Fruit fly (Drosophila melanogaster): ENCODE data around the gene CG34155.
A peak's percentile ranks its signal among the peaks of the same experiment; 100 is the strongest.

Gene CG34155

DNA sequence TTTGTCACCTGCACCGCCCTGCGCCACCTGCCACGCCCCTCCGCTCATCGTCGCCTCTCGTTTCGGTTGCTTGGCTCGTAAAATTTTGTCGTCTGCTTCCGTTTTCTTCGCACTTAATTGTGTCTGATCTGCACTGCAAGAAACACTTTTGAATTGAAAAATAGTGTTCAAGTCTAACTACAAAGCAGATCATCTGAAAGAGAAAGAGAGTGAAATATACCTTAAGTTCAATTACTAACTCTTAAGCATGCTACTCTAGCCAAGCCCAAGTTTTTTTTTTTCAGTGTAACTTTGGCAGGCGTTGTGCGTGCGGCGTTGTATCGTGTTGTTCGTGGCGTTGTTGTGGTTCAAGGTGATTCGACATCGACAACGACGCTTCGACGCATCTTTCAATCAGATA is 19.8 kb downstream of the CG34155 start (continued):
- TF ChIP-seq CG10366 (GFP tag; IDR thresholded peaks at IDR 0.05) (peak; percentile 94), jigr1 (GFP tag; IDR thresholded peaks at IDR 0.05) (peak; percentile 82), CG7372 (GFP tag; IDR thresholded peaks at IDR 0.05) (peak; percentile 90), D (optimal IDR thresholded peaks at IDR 0.05) (no peak), D (GFP tag; optimal IDR thresholded peaks at IDR 0.05) (peak; percentile 87), ash1 (GFP tag; optimal IDR thresholded peaks at IDR 0.05) (peak; percentile 53), dysf (GFP tag; IDR thresholded peaks at IDR 0.05) (peak; percentile 95), her (GFP tag; optimal IDR thresholded peaks at IDR 0.05) (peak; percentile 94), z (GFP tag; IDR thresholded peaks at IDR 0.05) (peak; percentile 60; the same call in 2 of the 3 replicates), CG11093 (GFP tag; IDR thresholded peaks at IDR 0.05) (peak; percentile 85; the same call in 2 of the 3 replicates), CG31365 (tag; optimal IDR thresholded peaks at IDR 0.05) (peak; percentile 77), Nf-YB (GFP tag; optimal IDR thresholded peaks at IDR 0.05) (peak; percentile 55), Awh (GFP tag; IDR thresholded peaks at IDR 0.05) (peak; percentile 93), Deaf1 (tag; optimal IDR thresholded peaks at IDR 0.05) (peak; percentile 78), Vsx1 (GFP tag; optimal IDR thresholded peaks at IDR 0.05) (peak; percentile 66), kay (GFP tag; optimal IDR thresholded peaks at IDR 0.05) (peak; percentile 80), CG18476 (GFP tag; optimal IDR thresholded peaks at IDR 0.05) (peak; percentile 86), Atf6 (GFP tag; IDR thresholded peaks at IDR 0.05) (peak; percentile 90), dan (GFP tag; IDR thresholded peaks at IDR 0.05) (peak; percentile 52; the same call in 1 of the 2 replicates), CG11723 (GFP tag; optimal IDR thresholded peaks at IDR 0.05) (peak; percentile 78), CG15073 (GFP tag; optimal IDR thresholded peaks at IDR 0.05) (peak; percentile 39), croc (GFP tag; conservative IDR thresholded peaks at IDR 0.05) (peak; percentile 80), CG3163 (GFP tag; optimal IDR thresholded peaks at IDR 0.05) (peak; percentile 67), CG7928 (GFP tag; optimal IDR thresholded peaks at IDR 0.05) (peak; percentile 75), pzg (GFP tag; optimal IDR thresholded peaks at IDR 0.05) (peak; percentile 16), CG2199 (GFP tag; IDR thresholded peaks at IDR 0.05) (peak; percentile 82; the same call in 2 of the 3 replicates), CG11695 (GFP tag; IDR thresholded peaks at IDR 0.05) (peak; percentile 87), CG8924 (tag; optimal IDR thresholded peaks at IDR 0.05) (peak; percentile 85), Asciz (GFP tag; optimal IDR thresholded peaks at IDR 0.05) (peak; percentile 92), p53 (GFP tag; optimal IDR thresholded peaks at IDR 0.05) (peak; percentile 89), tll (GFP tag; optimal IDR thresholded peaks at IDR 0.05) (no peak), tx (GFP tag; optimal IDR thresholded peaks at IDR 0.05) (peak; percentile 91), chm (GFP tag; IDR thresholded peaks at IDR 0.05) (peak; percentile 90), CG4360 (GFP tag; IDR thresholded peaks at IDR 0.05) (peak; percentile 66), CG12299 (tag; optimal IDR thresholded peaks at IDR 0.05) (peak; percentile 89), CG16815 (GFP tag; optimal IDR thresholded peaks at IDR 0.05) (peak; percentile 74), CG16779 (GFP tag; IDR thresholded peaks at IDR 0.05) (peak; percentile 88), pum (GFP tag; optimal IDR thresholded peaks at IDR 0.05) (peak; percentile 94), CG9727 (GFP tag; optimal IDR thresholded peaks at IDR 0.05) (peak; percentile 88), emc (GFP tag; optimal IDR thresholded peaks at IDR 0.05) (peak; percentile 90), fd102C (GFP tag; optimal IDR thresholded peaks at IDR 0.05) (peak; percentile 39), CG7987 (GFP tag; optimal IDR thresholded peaks at IDR 0.05) (peak; percentile 86), CG7357 (GFP tag; IDR thresholded peaks at IDR 0.05) (peak; percentile 84), CG15696 (tag; optimal IDR thresholded peaks at IDR 0.05) (peak; percentile 63), GATAe (GFP tag; conservative IDR thresholded peaks at IDR 0.05) (peak; percentile 37; the same call in 1 of the 2 replicates), Gsc (GFP tag; IDR thresholded peaks at IDR 0.05) (peak; percentile 87), kni (GFP tag; optimal IDR thresholded peaks at IDR 0.05) (peak; percentile 25), row (GFP tag; IDR thresholded peaks at IDR 0.05) (peak; percentile 93), zfh2 (GFP tag; optimal IDR thresholded peaks at IDR 0.05) (peak; percentile 91), Hmr (GFP tag; optimal IDR thresholded peaks at IDR 0.05) (peak; percentile 93), Opbp (GFP tag; IDR thresholded peaks at IDR 0.05; ENCODE audit: partially characterized antibody) (no peak)

All from whole organism, embryonic.